Worm (Caenorhabditis elegans): ENCODE results near the gene pus-1.

Gene pus-1

DNA sequence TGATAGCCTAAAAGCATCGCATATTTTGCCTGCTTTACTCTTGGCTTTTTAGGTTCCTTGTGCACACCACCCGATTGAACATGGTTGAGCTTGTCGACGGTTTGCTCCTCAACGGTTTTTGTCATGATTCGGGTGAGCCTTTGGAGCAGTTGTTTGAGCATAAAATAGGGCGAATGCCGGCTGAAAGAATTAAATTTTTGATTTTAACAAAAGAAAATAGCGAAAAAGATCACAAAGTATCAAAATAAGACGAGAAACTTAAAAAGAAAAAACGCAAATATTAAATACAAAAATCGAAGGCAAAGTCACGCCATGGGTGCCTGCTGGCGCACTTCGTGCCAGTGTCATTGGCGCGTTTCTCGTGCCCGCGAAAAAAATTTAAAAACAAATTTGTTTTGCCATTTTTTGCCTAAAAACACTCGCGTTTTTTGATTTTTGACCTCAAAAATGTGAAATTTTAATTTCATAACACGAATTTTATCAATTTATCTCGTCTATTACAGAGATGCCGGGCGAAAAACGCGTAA is at the start of gene pus-1, which contains the start of gene ctps-1:
Gene pus-1 (minus strand): TSS at position 125 of the 527 bp plus-strand sequence.
Gene ctps-1 (plus strand): TSS at position 51 of the 527 bp plus-strand sequence.
- TF ChIP-seq flt-1 (GFP tag; IDR thresholded peaks at IDR 0.05) = no peak
- no peak for TF ChIP-seq klf-2 (GFP tag; conservative IDR thresholded peaks at IDR 0.05)
- no peak for TF ChIP-seq cog-1 (tag; optimal IDR thresholded peaks at IDR 0.05)
- TF ChIP-seq ztf-29 (GFP tag; IDR thresholded peaks at IDR 0.05) = no peak
- no peak for TF ChIP-seq ztf-23 (GFP tag; IDR thresholded peaks at IDR 0.05)

DNA sequence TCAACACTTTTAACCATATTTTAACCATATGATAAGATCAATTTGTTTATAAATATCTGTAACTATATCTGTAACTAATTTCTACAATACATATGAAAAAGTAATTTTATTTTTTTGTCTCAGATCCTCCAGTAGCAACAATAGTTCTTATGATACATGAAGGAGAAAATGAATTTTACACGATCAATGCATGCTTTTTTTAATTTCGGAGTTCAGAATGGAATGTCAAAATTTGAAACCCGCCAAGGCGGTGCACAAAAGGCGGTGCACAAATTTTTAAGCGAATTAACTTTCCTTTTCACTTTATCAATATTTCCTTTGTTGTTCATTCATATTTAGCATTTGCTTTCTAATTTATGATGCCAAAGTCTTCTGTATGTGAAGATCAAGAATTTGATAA is 48.2 kb upstream of the pus-1 start, which contains the start of gene clec-25:
Gene clec-25 (plus strand): TSS at position 301 of the 400 bp plus-strand sequence.
- TF ChIP-seq T22C8.4 (GFP tag; IDR thresholded peaks at IDR 0.05) = no peak
- TF ChIP-seq med-1 (GFP tag; optimal IDR thresholded peaks at IDR 0.05; ENCODE audit: insufficient read depth) = no peak
- TF ChIP-seq cog-1 (tag; optimal IDR thresholded peaks at IDR 0.05) = no peak
- TF ChIP-seq klf-2 (GFP tag; conservative IDR thresholded peaks at IDR 0.05) = no peak
- TF ChIP-seq tab-1 (GFP tag; IDR thresholded peaks at IDR 0.05) = no peak
- TF ChIP-seq ref-1 (GFP tag; conservative IDR thresholded peaks at IDR 0.05) = no peak

DNA sequence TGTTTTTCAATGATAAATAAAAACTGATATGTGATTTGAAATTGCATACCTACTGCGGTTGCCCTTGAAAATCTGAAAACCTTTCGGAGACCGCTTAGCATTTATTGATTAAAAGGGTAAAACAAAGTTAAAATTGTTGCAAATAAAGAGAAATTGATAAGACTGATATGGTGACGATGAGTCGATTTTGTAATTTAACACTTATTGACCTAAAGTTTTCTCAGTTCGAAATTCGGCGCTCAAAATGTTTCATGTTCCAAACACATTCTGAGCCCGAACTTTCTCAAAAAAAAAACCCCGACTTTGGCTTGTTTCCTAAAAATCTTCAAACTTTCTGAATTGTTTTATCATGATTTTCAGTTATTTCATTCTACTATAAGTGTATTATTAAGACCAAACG is 46.2 kb upstream of the pus-1 start, which contains the start of gene clec-40:
Gene clec-40 (minus strand): TSS at position 101 of the 400 bp plus-strand sequence.
- TF ChIP-seq tab-1 (GFP tag; IDR thresholded peaks at IDR 0.05) (no peak), ref-1 (GFP tag; conservative IDR thresholded peaks at IDR 0.05) (no peak), ztf-23 (GFP tag; IDR thresholded peaks at IDR 0.05) (no peak)

DNA sequence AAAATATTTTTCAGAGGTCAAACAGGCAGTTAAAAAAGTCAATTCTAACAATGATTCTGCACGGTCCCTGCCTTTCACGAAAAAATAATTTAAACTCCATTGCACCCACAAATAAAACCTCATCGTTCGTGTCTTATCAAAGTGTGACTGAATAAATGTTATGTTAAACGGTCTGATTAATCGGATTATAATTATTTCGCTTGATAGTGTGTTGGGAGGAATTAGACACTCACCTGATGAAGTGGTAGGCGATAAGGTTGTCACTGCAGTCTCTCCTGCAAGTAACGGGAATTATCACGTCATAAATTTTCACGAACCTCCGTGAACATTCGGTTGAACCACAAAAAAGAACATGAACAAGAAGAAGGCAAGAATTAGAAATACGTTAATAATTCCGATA is 45.5 kb upstream of the pus-1 start:
- TF ChIP-seq ztf-29 (GFP tag; IDR thresholded peaks at IDR 0.05) = no peak
- TF ChIP-seq ztf-23 (GFP tag; IDR thresholded peaks at IDR 0.05) = no peak
- no peak for TF ChIP-seq T22C8.4 (GFP tag; IDR thresholded peaks at IDR 0.05)
- TF ChIP-seq cog-1 (tag; optimal IDR thresholded peaks at IDR 0.05) = no peak
- TF ChIP-seq klf-2 (GFP tag; conservative IDR thresholded peaks at IDR 0.05) = no peak
- TF ChIP-seq med-1 (GFP tag; optimal IDR thresholded peaks at IDR 0.05; ENCODE audit: insufficient read depth) = no peak
- TF ChIP-seq tab-1 (GFP tag; IDR thresholded peaks at IDR 0.05) = no peak
- TF ChIP-seq ref-1 (GFP tag; conservative IDR thresholded peaks at IDR 0.05) = no peak
- TF ChIP-seq flt-1 (GFP tag; IDR thresholded peaks at IDR 0.05) = no peak

DNA sequence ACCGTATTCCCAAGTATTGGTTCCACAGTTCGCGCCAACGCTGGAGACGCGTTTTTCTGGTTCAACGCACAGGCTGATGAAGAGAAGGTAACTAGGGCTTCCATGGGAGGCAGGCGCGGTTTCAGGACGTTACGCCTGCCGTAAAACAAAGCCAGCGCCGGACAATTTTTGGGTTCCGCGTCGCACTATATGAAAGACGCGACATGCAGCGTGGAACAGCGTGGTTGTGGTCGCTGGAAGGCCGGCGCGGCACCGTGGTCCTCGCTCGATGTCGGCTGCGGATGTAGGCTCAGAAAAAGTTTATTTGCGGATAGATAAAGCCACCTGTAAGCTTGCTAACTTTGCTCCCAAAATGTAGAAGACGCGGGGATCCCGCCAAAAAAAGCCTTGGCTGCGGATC is 43.7 kb upstream of the pus-1 start:
- TF ChIP-seq tab-1 (GFP tag; IDR thresholded peaks at IDR 0.05) = no peak
- TF ChIP-seq flt-1 (GFP tag; IDR thresholded peaks at IDR 0.05) = no peak
- TF ChIP-seq med-1 (GFP tag; optimal IDR thresholded peaks at IDR 0.05; ENCODE audit: insufficient read depth) = no peak
- TF ChIP-seq klf-2 (GFP tag; conservative IDR thresholded peaks at IDR 0.05) = no peak
- TF ChIP-seq T22C8.4 (GFP tag; IDR thresholded peaks at IDR 0.05) = no peak
- no peak for TF ChIP-seq cog-1 (tag; optimal IDR thresholded peaks at IDR 0.05)
- TF ChIP-seq ref-1 (GFP tag; conservative IDR thresholded peaks at IDR 0.05) = no peak

DNA sequence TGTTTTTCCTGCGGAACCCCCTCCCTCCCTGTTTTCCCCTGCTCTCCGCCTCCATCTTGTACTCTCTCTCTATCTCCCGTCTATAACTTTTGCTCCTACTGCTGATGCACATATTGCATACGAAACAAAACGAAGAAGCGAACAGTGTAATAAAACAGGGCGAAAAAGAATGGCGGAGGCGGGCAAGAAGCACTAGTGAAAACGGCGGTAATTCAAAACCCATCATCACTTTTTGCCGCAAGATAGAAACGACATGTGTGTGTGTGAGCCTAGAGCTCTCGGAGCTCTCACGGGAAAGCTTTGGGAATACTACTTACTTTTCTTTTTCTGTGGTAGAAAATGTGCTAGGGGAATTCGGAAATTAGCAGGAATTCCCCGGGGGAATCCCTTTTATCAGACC is 41.3 kb upstream of the pus-1 start:
- no peak for TF ChIP-seq T22C8.4 (GFP tag; IDR thresholded peaks at IDR 0.05)
- TF ChIP-seq ref-1 (GFP tag; conservative IDR thresholded peaks at IDR 0.05) = no peak
- TF ChIP-seq ztf-23 (GFP tag; IDR thresholded peaks at IDR 0.05) = no peak
- no peak for TF ChIP-seq med-1 (GFP tag; optimal IDR thresholded peaks at IDR 0.05; ENCODE audit: insufficient read depth)
- no peak for TF ChIP-seq cog-1 (tag; optimal IDR thresholded peaks at IDR 0.05)
- TF ChIP-seq flt-1 (GFP tag; IDR thresholded peaks at IDR 0.05) = no peak

DNA sequence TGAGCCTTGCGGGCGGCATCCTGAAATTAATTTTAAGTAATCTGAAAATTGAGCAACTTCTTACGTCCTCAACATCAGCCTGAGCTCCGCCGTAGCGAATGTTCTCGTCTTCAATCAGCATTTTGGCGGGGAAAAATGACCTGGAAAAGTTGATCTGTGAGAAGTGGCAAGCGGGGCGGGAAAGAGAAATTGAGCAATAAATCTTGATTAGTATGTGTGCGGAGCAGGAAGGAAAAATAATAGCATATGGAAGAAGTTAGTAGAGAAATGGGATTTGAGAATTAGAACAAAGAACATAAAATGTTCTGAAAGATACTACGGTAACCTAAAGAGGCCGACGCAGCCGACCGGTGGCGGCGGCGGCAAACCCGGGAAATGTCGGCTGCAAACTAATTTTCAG is 40.2 kb upstream of the pus-1 start, which contains the start of gene tni-3:
Gene tni-3 (minus strand): TSS at position 140 of the 400 bp plus-strand sequence.
- TF ChIP-seq ztf-29 (GFP tag; IDR thresholded peaks at IDR 0.05) (no peak), med-1 (GFP tag; optimal IDR thresholded peaks at IDR 0.05; ENCODE audit: insufficient read depth) (no peak), flt-1 (GFP tag; IDR thresholded peaks at IDR 0.05) (no peak), ztf-23 (GFP tag; IDR thresholded peaks at IDR 0.05) (no peak), tab-1 (GFP tag; IDR thresholded peaks at IDR 0.05) (no peak), T22C8.4 (GFP tag; IDR thresholded peaks at IDR 0.05) (no peak), klf-2 (GFP tag; conservative IDR thresholded peaks at IDR 0.05) (no peak), ref-1 (GFP tag; conservative IDR thresholded peaks at IDR 0.05) (no peak), cog-1 (tag; optimal IDR thresholded peaks at IDR 0.05) (no peak)

DNA sequence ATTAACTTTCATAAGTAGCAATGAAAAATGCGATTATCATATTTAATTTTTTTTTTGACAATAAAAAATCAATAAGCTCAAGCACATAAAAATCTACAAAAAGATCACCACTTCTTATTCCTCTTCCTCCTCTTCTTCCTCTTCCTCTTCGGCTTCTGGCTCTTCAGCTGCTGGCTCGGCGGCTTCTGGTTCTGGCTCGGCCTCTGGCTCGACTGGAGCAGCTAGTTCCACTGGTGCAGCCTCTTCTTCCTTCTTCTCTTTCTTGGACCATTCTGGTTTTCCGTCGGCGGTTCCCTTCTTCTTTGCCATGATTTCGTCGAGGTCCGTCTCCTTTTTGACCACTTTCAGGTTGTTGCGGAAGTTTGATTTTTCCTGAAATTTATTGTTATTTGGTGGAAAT is 38.9 kb upstream of the pus-1 start:
- no peak for TF ChIP-seq ztf-29 (GFP tag; IDR thresholded peaks at IDR 0.05)
- TF ChIP-seq T22C8.4 (GFP tag; IDR thresholded peaks at IDR 0.05) = no peak
- no peak for TF ChIP-seq cog-1 (tag; optimal IDR thresholded peaks at IDR 0.05)
- TF ChIP-seq med-1 (GFP tag; optimal IDR thresholded peaks at IDR 0.05; ENCODE audit: insufficient read depth) = no peak
- no peak for TF ChIP-seq klf-2 (GFP tag; conservative IDR thresholded peaks at IDR 0.05)
- TF ChIP-seq tab-1 (GFP tag; IDR thresholded peaks at IDR 0.05) = no peak
- no peak for TF ChIP-seq ztf-23 (GFP tag; IDR thresholded peaks at IDR 0.05)
- TF ChIP-seq flt-1 (GFP tag; IDR thresholded peaks at IDR 0.05) = no peak
- TF ChIP-seq ref-1 (GFP tag; conservative IDR thresholded peaks at IDR 0.05) = no peak

DNA sequence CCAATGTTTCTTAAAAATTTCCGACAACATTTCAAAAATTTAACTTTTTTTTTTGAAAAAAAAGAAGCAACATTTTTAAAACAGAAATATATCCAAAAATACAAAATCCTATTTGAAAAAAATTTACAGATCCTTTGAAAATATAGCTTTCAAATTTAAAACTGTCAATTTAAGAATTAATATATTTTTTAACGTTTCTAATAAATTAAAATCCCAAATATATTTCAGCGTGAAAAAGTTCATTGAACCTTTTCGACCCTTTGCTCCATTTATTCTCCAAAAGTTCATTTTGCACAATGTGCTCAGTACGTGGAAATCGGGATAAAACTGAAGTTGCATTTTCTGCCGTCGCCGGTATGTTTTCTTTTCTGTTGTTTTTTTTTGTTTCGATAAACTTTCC is 38.1 kb upstream of the pus-1 start, which contains the start of gene phy-3:
Gene phy-3 (plus strand): TSS at position 301 of the 400 bp plus-strand sequence.
- TF ChIP-seq flt-1 (GFP tag; IDR thresholded peaks at IDR 0.05) (no peak), ztf-23 (GFP tag; IDR thresholded peaks at IDR 0.05) (no peak), klf-2 (GFP tag; conservative IDR thresholded peaks at IDR 0.05) (no peak), ztf-29 (GFP tag; IDR thresholded peaks at IDR 0.05) (no peak), ref-1 (GFP tag; conservative IDR thresholded peaks at IDR 0.05) (no peak), tab-1 (GFP tag; IDR thresholded peaks at IDR 0.05) (no peak), med-1 (GFP tag; optimal IDR thresholded peaks at IDR 0.05; ENCODE audit: insufficient read depth) (no peak), T22C8.4 (GFP tag; IDR thresholded peaks at IDR 0.05) (no peak), cog-1 (tag; optimal IDR thresholded peaks at IDR 0.05) (no peak)

DNA sequence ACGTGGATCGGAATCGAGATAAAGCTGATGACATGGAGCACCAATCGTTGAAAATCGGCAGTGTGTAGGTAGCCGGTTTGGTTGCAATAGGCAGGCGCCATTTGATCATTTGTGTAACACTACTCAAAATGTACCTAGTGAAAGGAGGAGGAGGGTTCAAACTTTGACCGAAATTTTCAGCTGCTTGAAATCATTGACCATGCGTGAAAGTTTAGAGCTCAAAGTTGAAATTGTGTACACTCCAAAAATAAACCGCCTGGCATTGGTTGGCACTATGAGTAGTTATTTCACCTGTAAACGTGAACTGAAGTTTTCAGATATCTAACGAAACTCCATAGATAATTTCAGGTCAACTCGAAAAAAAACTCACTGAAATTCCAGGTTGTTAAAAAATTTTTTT is 37.2 kb upstream of the pus-1 start, which contains the start of gene srh-215:
Gene srh-215 (minus strand): TSS at position 101 of the 400 bp plus-strand sequence.
- TF ChIP-seq T22C8.4 (GFP tag; IDR thresholded peaks at IDR 0.05) = no peak
- no peak for TF ChIP-seq ztf-23 (GFP tag; IDR thresholded peaks at IDR 0.05)
- no peak for TF ChIP-seq ztf-29 (GFP tag; IDR thresholded peaks at IDR 0.05)
- no peak for TF ChIP-seq klf-2 (GFP tag; conservative IDR thresholded peaks at IDR 0.05)
- no peak for TF ChIP-seq ref-1 (GFP tag; conservative IDR thresholded peaks at IDR 0.05)
- TF ChIP-seq flt-1 (GFP tag; IDR thresholded peaks at IDR 0.05) = no peak
- no peak for TF ChIP-seq cog-1 (tag; optimal IDR thresholded peaks at IDR 0.05)
- TF ChIP-seq med-1 (GFP tag; optimal IDR thresholded peaks at IDR 0.05; ENCODE audit: insufficient read depth) = no peak
- no peak for TF ChIP-seq tab-1 (GFP tag; IDR thresholded peaks at IDR 0.05)
